Worm (Caenorhabditis elegans): ENCODE data around the gene B0303.11.

Gene B0303.11

DNA sequence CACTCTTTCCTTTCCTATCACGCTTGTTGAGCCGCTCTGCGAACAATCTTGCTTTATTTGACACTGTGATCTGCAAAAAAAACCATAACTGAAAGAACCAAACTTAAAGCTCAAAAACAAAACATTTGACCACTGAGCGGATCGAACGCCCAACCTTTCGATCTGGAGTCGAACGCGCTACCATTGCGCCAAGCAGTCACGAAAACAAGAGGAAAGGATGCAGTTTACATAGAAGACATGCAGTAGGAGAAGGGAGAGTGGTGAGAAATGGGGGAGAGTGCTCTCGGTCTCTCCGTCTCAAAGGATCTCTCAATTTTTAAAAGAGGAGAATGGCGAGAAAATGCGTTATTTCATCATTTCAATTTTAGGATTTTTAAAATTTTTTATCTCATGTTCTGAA, 31.8 kb downstream of the B0303.11 start (continued):
- TF ChIP-seq sdz-38 (tag; optimal IDR thresholded peaks at IDR 0.05) (no peak), B0261.1 (tag; optimal IDR thresholded peaks at IDR 0.05) (peak; percentile 95), nhr-90 (tag; optimal IDR thresholded peaks at IDR 0.05) (peak; percentile 91), Y56A3A.18 (GFP tag; IDR thresholded peaks at IDR 0.05) (peak; percentile 82), dox-1 (GFP tag; IDR thresholded peaks at IDR 0.05) (peak; percentile 81), madf-8 (GFP tag; conservative IDR thresholded peaks at IDR 0.05) (peak; percentile 32; the same call in 1 of the 2 replicates), athp-1 (tag; optimal IDR thresholded peaks at IDR 0.05) (peak; percentile 92), him-1 (tag; optimal IDR thresholded peaks at IDR 0.05) (no peak), lag-1 (GFP tag; IDR thresholded peaks at IDR 0.05) (no peak), lin-35 (GFP tag; optimal IDR thresholded peaks at IDR 0.05) (peak in 1 of 3 experiments; percentile 76), unc-62 (GFP tag; optimal IDR thresholded peaks at IDR 0.05) (no peak), C06A6.2 (GFP tag; conservative IDR thresholded peaks at IDR 0.05) (no peak; the same call in 1 of the 2 replicates), ZK185.1 (tag; optimal IDR thresholded peaks at IDR 0.05; ENCODE audit: poor library complexity, severe bottlenecking) (peak; percentile 93), C17E4.6 (GFP tag; IDR thresholded peaks at IDR 0.05) (no peak), sea-2 (GFP tag; IDR thresholded peaks at IDR 0.05) (0 out of 2 replicates have a peak, but pooled peaks have one; percentile 48), ama-1 (optimal IDR thresholded peaks at IDR 0.05) (no peak), ama-1 (GFP tag; optimal IDR thresholded peaks at IDR 0.05) (peak; percentile 70 to 89), F10E7.11 (tag; optimal IDR thresholded peaks at IDR 0.05) (peak; percentile 69), tbp1 (GFP tag; optimal IDR thresholded peaks at IDR 0.05) (peak; percentile 98), nfyb-1 (GFP tag; IDR thresholded peaks at IDR 0.05) (peak; percentile 84), zfh-2 (GFP tag; conservative IDR thresholded peaks at IDR 0.05) (no peak), ztf-18 (tag; optimal IDR thresholded peaks at IDR 0.05) (peak; percentile 76), atf-7 (tag; optimal IDR thresholded peaks at IDR 0.05) (peak; percentile 21), Y79H2A.3 (GFP tag; conservative IDR thresholded peaks at IDR 0.05) (peak; percentile 91), F55B11.4 (tag; optimal IDR thresholded peaks at IDR 0.05; ENCODE audit: borderline replicate concordance, insufficient read depth) (no peak), fkh-3 (tag; optimal IDR thresholded peaks at IDR 0.05) (no peak), dpl-1 (GFP tag; optimal IDR thresholded peaks at IDR 0.05) (peak; percentile 11), snpc-3.4 (tag; optimal IDR thresholded peaks at IDR 0.05) (peak; percentile 53), Y53F4B.3 (GFP tag; IDR thresholded peaks at IDR 0.05) (no peak), aptf-3 (GFP tag; IDR thresholded peaks at IDR 0.05) (peak; percentile 68; the same call in 1 of the 2 replicates), F23B12.7 (tag; optimal IDR thresholded peaks at IDR 0.05; ENCODE audit: insufficient read depth) (peak; percentile 70), hmg-1.2 (GFP tag; IDR thresholded peaks at IDR 0.05) (peak; percentile 80), lin-26 (GFP tag; IDR thresholded peaks at IDR 0.05) (peak; percentile 94), sptf-2 (GFP tag; optimal IDR thresholded peaks at IDR 0.05) (peak; percentile 52), nhr-27 (tag; optimal IDR thresholded peaks at IDR 0.05) (no peak), madf-6 (GFP tag; IDR thresholded peaks at IDR 0.05) (peak; percentile 66), madf-10 (tag; optimal IDR thresholded peaks at IDR 0.05) (peak; percentile 70), ceh-91 (GFP tag; IDR thresholded peaks at IDR 0.05) (0 out of 2 replicates have a peak, but pooled peaks have one; percentile 33), hlh-26 (GFP tag; conservative IDR thresholded peaks at IDR 0.05) (no peak), pha-4 (tag; optimal IDR thresholded peaks at IDR 0.05) (no peak), F52B5.7 (tag; optimal IDR thresholded peaks at IDR 0.05) (peak; percentile 59), snpc-1.3 (tag; optimal IDR thresholded peaks at IDR 0.05; ENCODE audit: insufficient read depth) (peak; percentile 72), ceh-40 (GFP tag; IDR thresholded peaks at IDR 0.05) (peak; percentile 64; the same call in 1 of the 2 replicates), Y67H2A.10 (GFP tag; conservative IDR thresholded peaks at IDR 0.05) (no peak), attf-5 (GFP tag; optimal IDR thresholded peaks at IDR 0.05) (peak; percentile 81), egrh-3 (GFP tag; IDR thresholded peaks at IDR 0.05) (0 out of 2 replicates have a peak, but pooled peaks have one; percentile 19), rcor-1 (GFP tag; IDR thresholded peaks at IDR 0.05) (peak; percentile 60; the same call in 1 of the 2 replicates), T07F8.4 (tag; optimal IDR thresholded peaks at IDR 0.05) (peak; percentile 65)
